Worm (Caenorhabditis elegans) whole organism, midembryonic: ENCODE data around the gene spex-3.

ENCODE experiments used
- T22C8.4 ChIP-seq: fragments of 200-800 bp; sonication (Bioruptor generic); IDR thresholded peaks from 2 replicates; pipeline ENCODE4 v1.3.6; 2022; ENCODE audit warnings: missing genetic modification characterization, missing compliant biosample characterization
- cog-1 ChIP-seq: sonication (generic microtip); optimal IDR thresholded peaks from 2 replicates; lab custom pipeline; 2016; ENCODE audit warnings: missing genetic modification characterization, missing compliant biosample characterization
- flt-1 ChIP-seq: fragments of 200-800 bp; sonication (Bioruptor generic); IDR thresholded peaks from 2 replicates; pipeline ENCODE4 v1.3.6; 2022; ENCODE audit warnings: missing genetic modification characterization, missing compliant biosample characterization
- klf-2 ChIP-seq: fragments of 200-800 bp; sonication (Bioruptor generic); conservative IDR thresholded peaks from 2 replicates; pipeline ENCODE4 v1.3.6; 2022; ENCODE audit warnings: missing genetic modification reagents, missing genetic modification characterization, missing compliant biosample characterization
- med-1 ChIP-seq: sonication (generic microtip); optimal IDR thresholded peaks from 2 replicates; lab custom pipeline; 2017; ENCODE audit warnings: missing genetic modification characterization, mild to moderate bottlenecking, missing compliant biosample characterization, antibody characterized with exemption, missing genetic modification reagents; ENCODE audit not compliant: insufficient read depth
- ref-1 ChIP-seq: fragments of 200-800 bp; sonication (Bioruptor generic); conservative IDR thresholded peaks from 2 replicates; pipeline ENCODE4 v1.3.6; 2022; ENCODE audit warnings: missing genetic modification reagents, missing genetic modification characterization, missing compliant biosample characterization
- tab-1 ChIP-seq: fragments of 200-800 bp; sonication (Bioruptor generic); IDR thresholded peaks from 2 replicates; pipeline ENCODE4 v1.3.6; 2022; ENCODE audit warnings: missing genetic modification characterization, missing compliant biosample characterization
- ztf-23 ChIP-seq: fragments of 200-800 bp; sonication (Bioruptor generic); IDR thresholded peaks from 2 replicates; pipeline ENCODE4 v1.3.6; 2022; ENCODE audit warnings: missing genetic modification reagents, missing genetic modification characterization, missing compliant biosample characterization
- ztf-29 ChIP-seq: fragments of 200-800 bp; sonication (Bioruptor generic); IDR thresholded peaks from 2 replicates; pipeline ENCODE4 v1.3.6; 2022; ENCODE audit warnings: missing genetic modification reagents, missing genetic modification characterization, missing compliant biosample characterization

DNA sequence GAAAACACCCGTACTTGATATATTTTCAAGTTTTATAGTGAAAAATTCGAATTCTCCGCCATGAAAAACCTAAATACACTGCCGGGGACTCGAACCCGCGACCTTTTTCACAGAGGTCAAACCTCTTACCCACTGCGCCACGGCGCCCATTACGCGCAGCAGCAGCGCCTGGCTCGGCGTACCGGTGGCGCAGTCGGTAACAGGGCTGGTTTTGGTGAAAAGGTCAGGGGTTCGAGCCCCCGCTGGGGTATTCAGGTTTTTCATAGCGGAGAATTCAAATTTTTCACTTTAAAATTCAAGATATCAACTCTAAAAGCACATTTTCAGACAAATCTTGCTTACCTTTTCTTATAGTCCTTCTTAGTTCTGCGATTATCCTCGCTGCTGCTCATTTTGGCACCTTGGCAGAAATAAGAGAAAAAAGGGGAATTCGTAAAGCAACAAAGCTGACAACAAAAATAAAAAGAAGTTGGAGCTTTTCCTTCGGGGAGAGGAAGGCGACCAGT, 37.4 kb downstream of the spex-3 start, which contains the start of gene Y22D7AL.16:
- no peak for TF ChIP-seq T22C8.4 (GFP tag; lab: Robert Waterston, UW)
- no peak for TF ChIP-seq tab-1 (GFP tag; lab: Robert Waterston, UW)
- no peak for TF ChIP-seq ref-1 (GFP tag; lab: Robert Waterston, UW)
- TF ChIP-seq cog-1 = no peak
- TF ChIP-seq med-1 (GFP tag; lab: Kevin White, UChicago) = no peak
- TF ChIP-seq ztf-23 (GFP tag; lab: Robert Waterston, UW) = no peak
- no peak for TF ChIP-seq flt-1
- no peak for TF ChIP-seq klf-2
- TF ChIP-seq ztf-29 (GFP tag; lab: Robert Waterston, UW) = no peak
